Worm (Caenorhabditis elegans) whole organism, mixed stage, embryonic: Measurements from ENCODE around the gene tag-294.

Experiments used
- blmp-1 ChIP-seq: fragments of 150-350 bp; optimal IDR thresholded peaks from 2 replicates; lab custom pipeline; 2014; ENCODE audit warnings: missing biosample characterization, missing genetic modification characterization
- ham-2 ChIP-seq: fragments of 200-800 bp; sonication (Bioruptor generic); optimal IDR thresholded peaks from 2 replicates; lab custom pipeline; 2018; ENCODE audit warnings: mild to moderate bottlenecking, missing genetic modification characterization, missing compliant biosample characterization
- nhr-12 ChIP-seq: fragments of 150-350 bp; optimal IDR thresholded peaks from 2 replicates; lab custom pipeline; 2014; ENCODE audit warnings: missing biosample characterization, missing genetic modification characterization
- nhr-28 ChIP-seq: fragments of 150-350 bp; optimal IDR thresholded peaks from 2 replicates; lab custom pipeline; 2014; ENCODE audit warnings: missing biosample characterization, missing genetic modification characterization

ce11 chrX:5803492-5803891, 40.3 kb upstream of the tag-294 start:
- TF ChIP-seq nhr-28 (tag; lab: Kevin White, UChicago): no peak
- no peak for TF ChIP-seq ham-2 (GFP tag; lab: Kevin White, UChicago)
- no peak for TF ChIP-seq blmp-1
- TF ChIP-seq nhr-12 (tag; lab: Kevin White, UChicago): no peak
